Worm (Caenorhabditis elegans): Measurements from ENCODE around the gene T19C9.8.

DNA sequence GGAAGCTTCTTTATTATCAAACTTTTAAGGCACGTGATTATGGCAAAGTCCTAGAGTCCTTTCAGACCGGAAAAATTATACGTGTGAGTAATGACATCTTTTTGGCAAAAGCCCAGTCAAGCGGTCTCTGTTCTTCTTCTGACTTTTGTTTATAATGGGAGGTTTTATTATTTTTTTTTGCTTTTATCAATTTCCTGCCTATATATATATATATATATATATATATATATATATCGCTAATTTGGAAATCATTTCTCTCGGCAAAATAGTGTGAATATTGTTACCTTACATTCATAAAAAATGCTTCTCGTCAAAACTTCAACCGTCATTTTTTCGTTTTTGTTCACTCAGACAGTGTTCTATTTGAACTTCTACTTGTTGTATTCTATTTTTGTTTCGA, 21.2 kb upstream of the T19C9.8 start, which contains the start of gene srbc-62:
- TF ChIP-seq bed-1 (GFP tag; IDR thresholded peaks at IDR 0.05) = no peak
- TF ChIP-seq aptf-3 (GFP tag; IDR thresholded peaks at IDR 0.05) = no peak
- TF ChIP-seq lin-35 (GFP tag; optimal IDR thresholded peaks at IDR 0.05) = no peak
